Worm (Caenorhabditis elegans): Measurements from ENCODE around the gene abu-13.
A peak's percentile ranks its signal among the peaks of the same experiment; 100 is the strongest.

The abu-13 gene

DNA sequence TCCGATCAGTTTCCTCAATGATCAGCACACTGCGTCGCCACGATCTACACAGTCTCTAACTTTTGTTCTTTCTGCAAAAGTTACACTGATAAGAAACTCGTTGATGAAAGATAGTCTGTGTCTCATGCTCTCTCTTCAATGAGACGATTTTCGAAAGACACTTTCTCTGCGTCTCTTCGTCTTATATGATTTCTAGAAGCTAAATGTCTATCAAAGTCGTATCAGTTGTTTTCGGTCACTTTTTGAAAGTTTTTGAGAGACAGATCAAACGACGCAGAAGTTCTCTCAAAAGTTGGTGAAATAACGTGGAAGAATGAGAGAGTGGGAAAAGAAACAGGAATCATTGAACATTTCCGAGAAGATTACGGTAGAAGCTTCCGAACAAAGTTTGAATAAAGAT, 50.5 kb downstream of the abu-13 start (continued):
- TF ChIP-seq egl-27 (tag; optimal IDR thresholded peaks at IDR 0.05) (no peak), fos-1 (tag; optimal IDR thresholded peaks at IDR 0.05) (peak; percentile 79), unc-30 (tag; optimal IDR thresholded peaks at IDR 0.05) (no peak), sptf-1 (tag; optimal IDR thresholded peaks at IDR 0.05) (no peak), sup-37 (GFP tag; optimal IDR thresholded peaks at IDR 0.05) (no peak), ets-5 (GFP tag; IDR thresholded peaks at IDR 0.05) (no peak), C16A3.4 (tag; optimal IDR thresholded peaks at IDR 0.05) (no peak), hpl-2 (GFP tag; optimal IDR thresholded peaks at IDR 0.05) (peak; percentile 28), tlp-1 (tag; optimal IDR thresholded peaks at IDR 0.05) (no peak), nhr-84 (tag; optimal IDR thresholded peaks at IDR 0.05) (no peak), egl-13 (tag; optimal IDR thresholded peaks at IDR 0.05) (no peak), skn-1 (tag; optimal IDR thresholded peaks at IDR 0.05) (peak; percentile 29), pqm-1 (tag; optimal IDR thresholded peaks at IDR 0.05) (no peak), irx-1 (tag; optimal IDR thresholded peaks at IDR 0.05) (no peak), lin-13 (GFP tag; optimal IDR thresholded peaks at IDR 0.05) (peak; percentile 18), hlh-4 (tag; optimal IDR thresholded peaks at IDR 0.05) (no peak), C04F5.9 (tag; optimal IDR thresholded peaks at IDR 0.05) (no peak), dpl-1 (GFP tag; optimal IDR thresholded peaks at IDR 0.05) (peak in 2 of 3 experiments; percentile 24 to 63), ces-1 (GFP tag; optimal IDR thresholded peaks at IDR 0.05) (no peak), fkh-10 (GFP tag; optimal IDR thresholded peaks at IDR 0.05) (no peak), swsn-7 (tag; optimal IDR thresholded peaks at IDR 0.05) (peak; percentile 50), unc-86 (tag; optimal IDR thresholded peaks at IDR 0.05) (no peak), lir-3 (tag; optimal IDR thresholded peaks at IDR 0.05; ENCODE audit: poor library complexity) (peak; percentile 55), unc-98 (GFP tag; IDR thresholded peaks at IDR 0.05) (no peak), nhr-77 (tag; optimal IDR thresholded peaks at IDR 0.05) (peak; percentile 49), vab-15 (tag; optimal IDR thresholded peaks at IDR 0.05) (no peak), nhr-20 (tag; optimal IDR thresholded peaks at IDR 0.05) (peak; percentile 87), nhr-90 (tag; optimal IDR thresholded peaks at IDR 0.05; ENCODE audit: poor library complexity) (peak; percentile 53), C34B4.2 (tag; optimal IDR thresholded peaks at IDR 0.05) (no peak), nhr-12 (tag; optimal IDR thresholded peaks at IDR 0.05) (no peak), hlh-17 (GFP tag; optimal IDR thresholded peaks at IDR 0.05; ENCODE audit: borderline replicate concordance) (no peak), sox-4 (tag; optimal IDR thresholded peaks at IDR 0.05) (no peak), fkh-8 (tag; optimal IDR thresholded peaks at IDR 0.05) (no peak), rnt-1 (tag; optimal IDR thresholded peaks at IDR 0.05) (peak; percentile 81), jun-1 (tag; optimal IDR thresholded peaks at IDR 0.05) (no peak), mep-1 (tag; optimal IDR thresholded peaks at IDR 0.05) (peak; percentile 66), snpc-4 (tag; optimal IDR thresholded peaks at IDR 0.05) (no peak), elt-2 (tag; optimal IDR thresholded peaks at IDR 0.05) (peak; percentile 69), nhr-76 (tag; optimal IDR thresholded peaks at IDR 0.05) (no peak), efl-3 (GFP tag; optimal IDR thresholded peaks at IDR 0.05) (no peak), ceh-88 (GFP tag; IDR thresholded peaks at IDR 0.05) (no peak), mef-2 (tag; optimal IDR thresholded peaks at IDR 0.05) (no peak), nhr-85 (tag) (peak; percentile 87), nhr-19 (GFP tag; conservative IDR thresholded peaks at IDR 0.05) (peak; percentile 85), F16B12.6 (tag; optimal IDR thresholded peaks at IDR 0.05) (no peak), ceh-90 (tag; optimal IDR thresholded peaks at IDR 0.05) (no peak), nhr-71 (tag; optimal IDR thresholded peaks at IDR 0.05) (peak; percentile 93), grh-1 (GFP tag; IDR thresholded peaks at IDR 0.05) (peak; percentile 44; the same call in 1 of the 2 replicates), aha-1 (tag; optimal IDR thresholded peaks at IDR 0.05) (no peak), zag-1 (tag; optimal IDR thresholded peaks at IDR 0.05) (no peak), unc-130 (tag; optimal IDR thresholded peaks at IDR 0.05) (no peak), pag-3 (tag; optimal IDR thresholded peaks at IDR 0.05; ENCODE audit: borderline replicate concordance, insufficient read depth) (no peak), blmp-1 (tag; optimal IDR thresholded peaks at IDR 0.05) (peak; percentile 60), ceh-63 (GFP tag; optimal IDR thresholded peaks at IDR 0.05) (no peak)

Data from whole organism, L1 larva.